Fruit fly (Drosophila melanogaster) whole organism, pupa: ENCODE measurements around the gene M1BP.

Experiments
- CG17806 ChIP-seq: fragments of 200-800 bp; sonication (Bioruptor generic); optimal IDR thresholded peaks from 2 replicates; lab custom pipeline; 2018; ENCODE audit warnings: missing biosample characterization, mild to moderate bottlenecking, missing genetic modification characterization, moderate library complexity
- Ets98B ChIP-seq: fragments of 200-800 bp; sonication (Bioruptor generic); IDR thresholded peaks from 2 replicates; pipeline ENCODE4 v1.3.6; 2022; ENCODE audit warnings: missing biosample characterization, missing genetic modification characterization
- Pif1A ChIP-seq: fragments of 200-800 bp; sonication (Bioruptor generic); optimal IDR thresholded peaks from 3 replicates; lab custom pipeline; 2016; ENCODE audit warnings: missing biosample characterization, missing genetic modification characterization
- Snoo ChIP-seq: fragments of 200-800 bp; sonication (Bioruptor generic); optimal IDR thresholded peaks from 3 replicates; lab custom pipeline; 2017; ENCODE audit warnings: missing biosample characterization, mild to moderate bottlenecking, missing genetic modification characterization, inconsistent platforms
- gl ChIP-seq: fragments of 200-800 bp; sonication (Bioruptor generic); optimal IDR thresholded peaks from 2 replicates; lab custom pipeline; 2018; ENCODE audit warnings: missing biosample characterization, mild to moderate bottlenecking, missing genetic modification characterization
- rn ChIP-seq: fragments of 200-800 bp; sonication (Bioruptor generic); IDR thresholded peaks from 2 replicates; pipeline ENCODE4 v1.3.6; 2022; ENCODE audit warnings: missing biosample characterization, missing genetic modification characterization

dm6 chr3R:8729542-8729941 lies 2.0 kb downstream of the M1BP start, which contains the start of gene ranshi:
- no peak for TF ChIP-seq Ets98B
- TF ChIP-seq rn, result no peak
- TF ChIP-seq gl (tag; lab: Kevin White, UChicago), result no peak
- TF ChIP-seq Pif1A, result no peak
- TF ChIP-seq CG17806 (tag; lab: Kevin White, UChicago), result no peak
- TF ChIP-seq Snoo (tag; lab: Kevin White, UChicago), result no peak
